Worm (Caenorhabditis elegans): ENCODE measurements around the gene T12D8.5.

DNA sequence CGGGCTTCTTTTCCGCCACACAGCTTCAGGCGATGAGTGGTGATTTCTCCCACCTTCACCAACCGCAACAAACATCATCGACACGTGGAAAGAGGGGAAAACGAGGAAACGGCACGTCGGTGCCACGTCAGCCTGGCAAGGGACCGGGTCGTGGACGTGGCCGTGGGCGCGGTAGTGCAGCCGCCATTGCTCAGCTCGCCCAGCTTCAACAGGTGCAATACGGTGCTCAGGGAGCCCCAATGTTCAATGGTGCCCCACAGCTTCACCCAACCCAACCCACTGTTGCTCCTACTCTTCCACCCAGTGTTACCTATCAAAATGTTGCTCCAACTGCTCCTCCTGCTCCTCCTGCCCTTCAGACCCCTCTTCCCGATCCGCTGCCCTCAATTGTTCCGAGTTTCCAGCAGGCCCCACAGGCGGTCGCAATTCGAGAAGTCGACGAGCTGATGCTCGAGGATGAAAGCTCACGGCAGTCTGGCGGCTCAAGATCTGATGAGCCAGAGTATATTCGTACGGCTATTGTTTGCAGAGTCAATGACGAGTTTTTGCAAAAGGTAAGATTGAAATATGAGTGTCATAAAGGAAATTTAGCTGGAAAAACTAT is 19.4 kb upstream of the T12D8.5 start:
- TF ChIP-seq ama-1 (optimal IDR thresholded peaks at IDR 0.05), result no peak
- 0 out of 2 replicates have a peak, but pooled peaks have one; percentile 7 for TF ChIP-seq scrt-1 (GFP tag; IDR thresholded peaks at IDR 0.05)
- no peak for TF ChIP-seq hmbx-1 (tag; optimal IDR thresholded peaks at IDR 0.05)
- no peak for TF ChIP-seq aly-1 (tag; optimal IDR thresholded peaks at IDR 0.05)
- TF ChIP-seq ceh-13 (GFP tag; optimal IDR thresholded peaks at IDR 0.05), result no peak
- TF ChIP-seq sea-1 (GFP tag; conservative IDR thresholded peaks at IDR 0.05), result no peak
- no peak for TF ChIP-seq ets-7 (tag; optimal IDR thresholded peaks at IDR 0.05)
- TF ChIP-seq flt-1 (GFP tag; IDR thresholded peaks at IDR 0.05), result no peak
- TF ChIP-seq tbx-37 (GFP tag; conservative IDR thresholded peaks at IDR 0.05), result no peak
- TF ChIP-seq ceh-36 (tag; optimal IDR thresholded peaks at IDR 0.05), result no peak
- TF ChIP-seq F13C5.2 (tag; optimal IDR thresholded peaks at IDR 0.05), result no peak
- TF ChIP-seq hmg-4 (GFP tag; optimal IDR thresholded peaks at IDR 0.05), result no peak

Data from whole organism, early embryonic.